Fruit fly (Drosophila melanogaster): Measurements from ENCODE around the gene Sec5.
A peak's percentile ranks its signal among the peaks of the same experiment; 100 is the strongest.

Gene Sec5

DNA sequence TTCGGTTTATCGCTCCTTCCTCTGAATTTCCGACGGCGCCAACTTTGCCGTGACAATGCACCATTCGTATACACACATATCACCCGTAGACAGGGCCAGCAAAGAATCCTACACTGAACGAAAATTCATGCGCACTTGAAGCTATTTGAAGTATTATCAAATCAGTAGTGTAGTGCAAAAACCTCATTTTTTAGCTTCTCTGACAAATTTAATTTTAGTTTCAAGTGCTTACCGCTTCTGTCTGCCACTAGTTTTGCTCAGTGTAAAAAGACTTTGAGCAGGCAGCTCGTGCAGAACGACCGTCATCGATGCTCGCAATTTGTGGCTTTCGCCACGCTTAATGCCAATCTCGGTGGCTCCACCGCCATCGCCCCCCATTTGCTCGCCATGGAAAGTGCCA lies 12.3 kb upstream of the Sec5 start (continued):
- TF ChIP-seq CG7368 (GFP tag; optimal IDR thresholded peaks at IDR 0.05) = peak; percentile 68
- TF ChIP-seq Eip93F (GFP tag; optimal IDR thresholded peaks at IDR 0.05) = no peak
- peak; percentile 46 for TF ChIP-seq Sox15 (GFP tag; optimal IDR thresholded peaks at IDR 0.05)
- peak; percentile 59 for TF ChIP-seq CG11294 (GFP tag; IDR thresholded peaks at IDR 0.05)
- TF ChIP-seq Gug (GFP tag; IDR thresholded peaks at IDR 0.05) = peak; percentile 73
- peak; percentile 28 for TF ChIP-seq vri (GFP tag; optimal IDR thresholded peaks at IDR 0.05)
- no peak for TF ChIP-seq Hr4 (GFP tag; optimal IDR thresholded peaks at IDR 0.05)
- no peak for TF ChIP-seq CG10631 (GFP tag; optimal IDR thresholded peaks at IDR 0.05)
- no peak for TF ChIP-seq Hr38 (GFP tag; optimal IDR thresholded peaks at IDR 0.05)
- peak; percentile 76 for TF ChIP-seq achi (GFP tag; optimal IDR thresholded peaks at IDR 0.05)
- no peak for TF ChIP-seq CG6276 (GFP tag; optimal IDR thresholded peaks at IDR 0.05)
- peak; percentile 74 for TF ChIP-seq CG1621 (tag; optimal IDR thresholded peaks at IDR 0.05)
- TF ChIP-seq svp (GFP tag) = no peak
- no peak for TF ChIP-seq CG6808 (GFP tag; optimal IDR thresholded peaks at IDR 0.05)

dm6 chr2L:3445655-3446054 lies 11.4 kb upstream of the Sec5 start, which contains the start of gene CG2772:
Gene CG2772, plus strand, starts transcription at chr2L:3445992.
- TF ChIP-seq salr (GFP tag; optimal IDR thresholded peaks at IDR 0.05) (no peak), CG32006 (GFP tag; optimal IDR thresholded peaks at IDR 0.05) (no peak), Sox15 (GFP tag; optimal IDR thresholded peaks at IDR 0.05) (no peak), CG7368 (GFP tag; optimal IDR thresholded peaks at IDR 0.05) (no peak), CG6276 (GFP tag; optimal IDR thresholded peaks at IDR 0.05) (no peak), CG8632 (GFP tag; optimal IDR thresholded peaks at IDR 0.05) (no peak), pdm3 (GFP tag; optimal IDR thresholded peaks at IDR 0.05) (no peak), CG6808 (GFP tag; optimal IDR thresholded peaks at IDR 0.05) (no peak), OdsH (GFP tag; optimal IDR thresholded peaks at IDR 0.05) (no peak), achi (GFP tag; optimal IDR thresholded peaks at IDR 0.05) (no peak), CG31627 (GFP tag; optimal IDR thresholded peaks at IDR 0.05) (no peak), acj6 (GFP tag; optimal IDR thresholded peaks at IDR 0.05) (no peak), Smox (GFP tag; optimal IDR thresholded peaks at IDR 0.05) (no peak), vri (GFP tag; optimal IDR thresholded peaks at IDR 0.05) (no peak), CG1621 (tag; optimal IDR thresholded peaks at IDR 0.05) (no peak), CG16779 (tag; optimal IDR thresholded peaks at IDR 0.05) (no peak), CG11902 (GFP tag; optimal IDR thresholded peaks at IDR 0.05) (no peak), Ets21C (GFP tag; optimal IDR thresholded peaks at IDR 0.05) (no peak)

dm6 chr2L:3449555-3450320 lies 7.4 kb upstream of the Sec5 start, which contains the start of gene Snx1:
Gene Snx1, plus strand, starts transcription at chr2L:3449683.
- no peak for TF ChIP-seq Hr4 (GFP tag; optimal IDR thresholded peaks at IDR 0.05)
- no peak for TF ChIP-seq Eip93F (GFP tag; optimal IDR thresholded peaks at IDR 0.05)
- TF ChIP-seq Smox (GFP tag; optimal IDR thresholded peaks at IDR 0.05) = no peak
- TF ChIP-seq CG1621 (tag; optimal IDR thresholded peaks at IDR 0.05) = no peak
- TF ChIP-seq CG34406 (GFP tag; optimal IDR thresholded peaks at IDR 0.05) = no peak

DNA sequence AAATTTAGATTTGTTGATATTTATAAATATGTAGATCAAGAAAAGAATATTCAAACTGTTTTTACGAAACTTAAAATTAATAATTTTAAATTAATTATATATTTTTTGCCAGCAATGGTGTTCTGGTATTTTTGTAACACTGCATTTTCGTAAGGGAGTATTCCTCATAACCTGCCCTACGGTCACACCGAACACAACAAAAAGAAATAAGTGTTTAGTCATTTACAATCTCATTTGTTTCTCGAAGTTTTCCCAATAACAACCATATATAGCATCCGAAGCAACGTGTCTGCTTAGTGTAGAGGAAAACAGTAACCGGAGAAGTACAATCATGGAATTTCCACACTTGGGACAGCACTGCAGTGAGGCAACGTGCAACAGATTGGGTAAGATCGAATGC lies 4.8 kb upstream of the Sec5 start, which contains the start of gene CG12795:
TSS of gene CG12795 (plus strand) at position 181 of the 400 bp plus-strand sequence.
- TF ChIP-seq ss (GFP tag; optimal IDR thresholded peaks at IDR 0.05) (no peak), CG15336 (GFP tag; IDR thresholded peaks at IDR 0.05) (no peak), CG7368 (GFP tag; optimal IDR thresholded peaks at IDR 0.05) (no peak), CG6854 (GFP tag; optimal IDR thresholded peaks at IDR 0.05) (peak; percentile 6)

dm6 chr2L:3461760-3462159 lies 4.7 kb downstream of the Sec5 start, which contains the start of gene CG3246:
Gene CG3246, minus strand, starts transcription at chr2L:3461952.
- TF ChIP-seq Sox14 (GFP tag; optimal IDR thresholded peaks at IDR 0.05) (no peak), net (GFP tag; optimal IDR thresholded peaks at IDR 0.05) (no peak), svp (GFP tag) (peak; percentile 94), fd85E (GFP tag; optimal IDR thresholded peaks at IDR 0.05) (no peak), Eip75B (GFP tag; optimal IDR thresholded peaks at IDR 0.05) (no peak), topi (GFP tag; optimal IDR thresholded peaks at IDR 0.05) (no peak)
